Fruit fly (Drosophila melanogaster) whole organism, wandering third instar larva: Measurements from ENCODE around the gene Vha13.

Experiments
- Jra ChIP-seq: sonication (Bioruptor generic); optimal IDR thresholded peaks from 2 replicates; lab custom pipeline; 2016; ENCODE audit warnings: missing biosample characterization, missing genetic modification characterization
- Mio ChIP-seq: sonication (Bioruptor generic); optimal IDR thresholded peaks from 2 replicates; lab custom pipeline; 2016; ENCODE audit warnings: missing biosample characterization, missing genetic modification characterization
- Myc ChIP-seq: fragments of >200 bp; optimal IDR thresholded peaks from 2 replicates; lab custom pipeline; 2017
- br ChIP-seq: fragments of 200-800 bp; sonication (Bioruptor generic); optimal IDR thresholded peaks from 2 replicates; lab custom pipeline; 2016; ENCODE audit warnings: missing biosample characterization, missing genetic modification characterization
- dsf ChIP-seq: sonication (Bioruptor generic); optimal IDR thresholded peaks from 2 replicates; lab custom pipeline; 2016; ENCODE audit warnings: missing biosample characterization, missing genetic modification characterization, borderline replicate concordance
- psq ChIP-seq: fragments of 200-800 bp; sonication (Bioruptor generic); optimal IDR thresholded peaks from 3 replicates; lab custom pipeline; 2017; ENCODE audit warnings: missing biosample characterization, mild to moderate bottlenecking, missing genetic modification characterization, moderate library complexity
- tai ChIP-seq: sonication (Bioruptor generic); optimal IDR thresholded peaks from 2 replicates; lab custom pipeline; 2016; ENCODE audit warnings: missing biosample characterization, missing genetic modification characterization

- TF ChIP-seq tai (no peak), Mio (GFP tag; lab: Kevin White, UChicago) (no peak), dsf (GFP tag; lab: Kevin White, UChicago) (no peak), br (GFP tag; lab: Kevin White, UChicago) (no peak), Jra (GFP tag; lab: Kevin White, UChicago) (no peak), Myc (lab: Kevin White, UChicago) (no peak), psq (no peak)
Observed at dm6 chr3R:19624482-19624881, 19.7 kb downstream of the Vha13 start.
